Fruit fly (Drosophila melanogaster) whole organism: ENCODE measurements around the gene CG14095.

Experiments
- CG8478 ChIP-seq: fragments of >200 bp; optimal IDR thresholded peaks from 2 replicates; lab custom pipeline; 2018; ENCODE audit warnings: inconsistent platforms
- Dll ChIP-seq: fragments of >200 bp; optimal IDR thresholded peaks from 2 replicates; lab custom pipeline; 2017
- pan ChIP-seq: fragments of >200 bp; optimal IDR thresholded peaks from 2 replicates; lab custom pipeline; 2017
- psq ChIP-seq: fragments of >200 bp; optimal IDR thresholded peaks from 2 replicates; lab custom pipeline; 2017
- usp ChIP-seq: fragments of >200 bp; optimal IDR thresholded peaks from 2 replicates; lab custom pipeline; 2017; ENCODE audit warnings: missing biosample characterization, missing genetic modification characterization, mixed read lengths

DNA sequence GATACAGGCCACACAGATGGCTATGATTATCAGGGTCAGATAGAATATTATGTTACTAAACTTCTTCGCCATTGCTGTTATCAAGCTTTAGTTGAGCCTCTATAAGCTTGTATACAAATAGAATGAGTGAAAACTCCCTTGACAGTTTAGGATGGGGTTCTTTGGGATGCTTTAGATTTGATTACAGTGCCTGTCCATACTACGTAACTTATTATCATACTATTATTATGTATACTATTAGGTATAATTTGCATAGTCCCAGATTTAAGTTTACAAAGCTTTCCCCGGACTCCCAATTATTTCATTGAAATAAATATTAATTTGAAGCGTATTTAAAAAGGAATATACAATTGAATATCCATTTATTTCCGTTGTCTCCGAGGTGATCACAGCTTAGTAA lies 21.8 kb upstream of the CG14095 start, which contains the start of gene brv1:
- TF ChIP-seq psq (lab: Kevin White, UChicago) (no peak), usp (no peak), Dll (lab: Kevin White, UChicago) (no peak), pan (no peak), CG8478 (no peak)
